Fruit fly (Drosophila melanogaster) whole organism, prepupa: Measurements from ENCODE around the gene ND-ASHI.

ENCODE experiments used
- Blimp-1 ChIP-seq: fragments of 200-800 bp; sonication (Bioruptor generic); optimal IDR thresholded peaks from 3 replicates; lab custom pipeline; 2017; ENCODE audit warnings: missing biosample characterization, missing genetic modification characterization, mild to moderate bottlenecking, moderate library complexity, missing genetic modification reagents
- CG10631 ChIP-seq: fragments of 200-800 bp; sonication (Bioruptor generic); optimal IDR thresholded peaks from 2 replicates; lab custom pipeline; 2016; ENCODE audit warnings: missing biosample characterization, missing genetic modification characterization
- CG11294 ChIP-seq: fragments of 200-800 bp; sonication (Bioruptor generic); IDR thresholded peaks from 2 replicates; pipeline ENCODE4 v1.3.6; 2022; ENCODE audit warnings: missing biosample characterization, missing genetic modification characterization
- CG11762 ChIP-seq: fragments of 200-800 bp; sonication (Bioruptor generic); optimal IDR thresholded peaks from 3 replicates; lab custom pipeline; 2016; ENCODE audit warnings: missing biosample characterization, missing genetic modification characterization; ENCODE audit not compliant: insufficient read depth
- CG15336 ChIP-seq: fragments of 200-800 bp; sonication (Bioruptor generic); IDR thresholded peaks from 2 replicates; pipeline ENCODE4 v1.3.6; 2022; ENCODE audit warnings: missing biosample characterization, missing genetic modification characterization
- CG16779 ChIP-seq: fragments of 200-800 bp; sonication (Bioruptor generic); optimal IDR thresholded peaks from 3 replicates; lab custom pipeline; 2017; ENCODE audit warnings: missing biosample characterization, mild to moderate bottlenecking, missing genetic modification characterization
- CG3032 ChIP-seq: fragments of 200-800 bp; optimal IDR thresholded peaks from 2 replicates; lab custom pipeline; 2019; ENCODE audit warnings: missing biosample characterization, mild to moderate bottlenecking, missing genetic modification characterization, moderate library complexity
- CG32006 ChIP-seq: fragments of 200-800 bp; sonication (Bioruptor generic); optimal IDR thresholded peaks from 3 replicates; lab custom pipeline; 2017; ENCODE audit warnings: missing biosample characterization, mild to moderate bottlenecking, missing genetic modification characterization
- CG34406 ChIP-seq: fragments of 200-800 bp; sonication (Bioruptor generic); optimal IDR thresholded peaks from 3 replicates; lab custom pipeline; 2016; ENCODE audit warnings: missing biosample characterization, missing genetic modification characterization
- CG3919 ChIP-seq: fragments of 200-800 bp; sonication (Bioruptor generic); optimal IDR thresholded peaks from 3 replicates; lab custom pipeline; 2016; ENCODE audit warnings: missing biosample characterization, missing genetic modification characterization
- CG4318 ChIP-seq: fragments of 200-800 bp; sonication (Bioruptor generic); optimal IDR thresholded peaks from 3 replicates; lab custom pipeline; 2017; ENCODE audit warnings: missing biosample characterization, mild to moderate bottlenecking, missing genetic modification characterization
- CG6163 ChIP-seq: fragments of 200-800 bp; sonication (Bioruptor generic); IDR thresholded peaks from 3 replicates; pipeline ENCODE4 v1.3.6; 2022; ENCODE audit warnings: missing biosample characterization, missing genetic modification characterization
- CG6276 ChIP-seq: fragments of 200-800 bp; sonication (Bioruptor generic); optimal IDR thresholded peaks from 2 replicates; lab custom pipeline; 2017; ENCODE audit warnings: missing biosample characterization, mild to moderate bottlenecking, missing genetic modification characterization
- CG6792 ChIP-seq: fragments of 200-800 bp; sonication (Bioruptor generic); optimal IDR thresholded peaks from 3 replicates; lab custom pipeline; 2016; ENCODE audit warnings: missing biosample characterization, missing genetic modification characterization
- CG6808 ChIP-seq: fragments of 200-800 bp; sonication (Bioruptor generic); optimal IDR thresholded peaks from 3 replicates; lab custom pipeline; 2017; ENCODE audit warnings: missing biosample characterization, missing genetic modification characterization, mild to moderate bottlenecking, moderate library complexity, missing genetic modification reagents
- CG7368 ChIP-seq: fragments of 200-800 bp; sonication (Bioruptor generic); optimal IDR thresholded peaks from 3 replicates; lab custom pipeline; 2016; ENCODE audit warnings: missing biosample characterization, missing genetic modification characterization
- CG8119 ChIP-seq: fragments of 200-800 bp; sonication (Bioruptor generic); IDR thresholded peaks from 3 replicates; pipeline ENCODE4 v1.3.6; 2022; ENCODE audit warnings: missing biosample characterization, missing genetic modification characterization
- CG8319 ChIP-seq: fragments of 200-800 bp; sonication (Bioruptor generic); optimal IDR thresholded peaks from 3 replicates; lab custom pipeline; 2016; ENCODE audit warnings: missing biosample characterization, missing genetic modification characterization
- CG8632 ChIP-seq: fragments of 200-800 bp; sonication (Bioruptor generic); optimal IDR thresholded peaks from 3 replicates; lab custom pipeline; 2016; ENCODE audit warnings: missing biosample characterization, missing genetic modification characterization
- Eip93F ChIP-seq: fragments of 200-800 bp; sonication (Bioruptor generic); optimal IDR thresholded peaks from 2 replicates; lab custom pipeline; 2016; ENCODE audit warnings: missing biosample characterization, mild to moderate bottlenecking, missing genetic modification characterization
- Ets21C ChIP-seq: fragments of 200-800 bp; sonication (Bioruptor generic); optimal IDR thresholded peaks from 3 replicates; lab custom pipeline; 2016; ENCODE audit warnings: missing biosample characterization, missing genetic modification characterization
- Ets96B ChIP-seq: fragments of 200-800 bp; optimal IDR thresholded peaks from 2 replicates; lab custom pipeline; 2019; ENCODE audit warnings: missing biosample characterization, mild to moderate bottlenecking, missing genetic modification characterization, moderate library complexity
- Gug ChIP-seq: fragments of 200-800 bp; sonication (Bioruptor generic); IDR thresholded peaks from 2 replicates; pipeline ENCODE4 v1.3.6; 2022; ENCODE audit warnings: missing biosample characterization, missing genetic modification characterization
- Hr38 ChIP-seq: sonication (Bioruptor generic); optimal IDR thresholded peaks from 2 replicates; lab custom pipeline; 2016; ENCODE audit warnings: missing biosample characterization, missing genetic modification characterization
- Hr39 ChIP-seq: fragments of 200-800 bp; sonication (Bioruptor generic); optimal IDR thresholded peaks from 2 replicates; lab custom pipeline; 2016; ENCODE audit warnings: missing biosample characterization, missing genetic modification characterization
- Hr4 ChIP-seq: fragments of 200-800 bp; sonication (Bioruptor generic); optimal IDR thresholded peaks from 3 replicates; lab custom pipeline; 2016; ENCODE audit warnings: missing biosample characterization, missing genetic modification characterization
- Met ChIP-seq: fragments of 200-800 bp; sonication (Bioruptor generic); optimal IDR thresholded peaks from 3 replicates; lab custom pipeline; 2016; ENCODE audit warnings: missing biosample characterization, missing genetic modification characterization
- Sox102F ChIP-seq: fragments of 200-800 bp; sonication (Bioruptor generic); optimal IDR thresholded peaks from 2 replicates; lab custom pipeline; 2016; ENCODE audit warnings: missing biosample characterization, mild to moderate bottlenecking, missing genetic modification characterization
- Sox14 ChIP-seq: fragments of 200-800 bp; sonication (Bioruptor generic); optimal IDR thresholded peaks from 3 replicates; lab custom pipeline; 2016; ENCODE audit warnings: missing biosample characterization, missing genetic modification characterization
- Sox15 ChIP-seq: fragments of 200-800 bp; sonication (Bioruptor generic); optimal IDR thresholded peaks from 3 replicates; lab custom pipeline; 2016; ENCODE audit warnings: missing biosample characterization, missing genetic modification characterization
- achi ChIP-seq: fragments of 200-800 bp; sonication (Bioruptor generic); optimal IDR thresholded peaks from 3 replicates; lab custom pipeline; 2016; ENCODE audit warnings: missing biosample characterization, missing genetic modification characterization
- acj6 ChIP-seq: fragments of 200-800 bp; sonication (Bioruptor generic); optimal IDR thresholded peaks from 3 replicates; lab custom pipeline; 2016; ENCODE audit warnings: missing biosample characterization, missing genetic modification characterization
- dac ChIP-seq: fragments of 200-800 bp; sonication (Bioruptor generic); optimal IDR thresholded peaks from 2 replicates; lab custom pipeline; 2017; ENCODE audit warnings: missing biosample characterization, mild to moderate bottlenecking, missing genetic modification characterization
- dsx ChIP-seq: fragments of 200-800 bp; optimal IDR thresholded peaks from 3 replicates; lab custom pipeline; 2019; ENCODE audit warnings: missing biosample characterization, mild to moderate bottlenecking, missing genetic modification characterization, moderate library complexity; ENCODE audit not compliant: poor library complexity, severe bottlenecking
- eg ChIP-seq: fragments of 200-800 bp; sonication (Bioruptor generic); IDR thresholded peaks from 3 replicates; pipeline ENCODE4 v1.3.6; 2022; ENCODE audit warnings: missing biosample characterization, missing genetic modification characterization
- esn ChIP-seq: fragments of 200-800 bp; sonication (Bioruptor generic); optimal IDR thresholded peaks from 2 replicates; lab custom pipeline; 2016; ENCODE audit warnings: missing biosample characterization, mild to moderate bottlenecking, missing genetic modification characterization, moderate library complexity
- fd59A ChIP-seq: fragments of 200-800 bp; sonication (Bioruptor generic); optimal IDR thresholded peaks from 2 replicates; lab custom pipeline; 2017; ENCODE audit warnings: missing biosample characterization, mild to moderate bottlenecking, missing genetic modification characterization, missing genetic modification reagents
- fkh ChIP-seq: fragments of 200-800 bp; sonication (Bioruptor generic); optimal IDR thresholded peaks from 3 replicates; lab custom pipeline; 2017; ENCODE audit warnings: missing biosample characterization, mild to moderate bottlenecking, missing genetic modification characterization, moderate library complexity
- lz ChIP-seq: fragments of 200-800 bp; sonication (Bioruptor generic); optimal IDR thresholded peaks from 3 replicates; lab custom pipeline; 2016; ENCODE audit warnings: missing biosample characterization, missing genetic modification characterization
- net ChIP-seq: fragments of 200-800 bp; sonication (Bioruptor generic); optimal IDR thresholded peaks from 3 replicates; lab custom pipeline; 2016; ENCODE audit warnings: missing biosample characterization, missing genetic modification characterization
- pdm3 ChIP-seq: fragments of 200-800 bp; sonication (Bioruptor generic); optimal IDR thresholded peaks from 3 replicates; lab custom pipeline; 2016; ENCODE audit warnings: missing biosample characterization, missing genetic modification characterization
- salr ChIP-seq, 2 experiments: fragments of 200-800 bp; sonication (Bioruptor generic); optimal IDR thresholded peaks; 3 replicates each; lab custom pipeline; 2016 to 2018; ENCODE audit warnings: missing biosample characterization in 2 of 2, missing genetic modification characterization in 2 of 2, mild to moderate bottlenecking in 1 of 2
- spab ChIP-seq: fragments of 200-800 bp; sonication (Bioruptor generic); optimal IDR thresholded peaks from 2 replicates; lab custom pipeline; 2017; ENCODE audit warnings: missing biosample characterization, mild to moderate bottlenecking, missing genetic modification characterization, missing genetic modification reagents
- ss ChIP-seq, 2 experiments: fragments of 200-800 bp; sonication (Bioruptor generic); optimal IDR thresholded peaks; 2 replicates in 1 of 2; 3 replicates in 1 of 2; lab custom pipeline; 2017 to 2018; ENCODE audit warnings: mild to moderate bottlenecking in 2 of 2, missing biosample characterization in 2 of 2, missing genetic modification characterization in 2 of 2, moderate library complexity in 1 of 2
- svp ChIP-seq: fragments of 200-800 bp; sonication (Bioruptor generic); peaks from one replicate; lab custom pipeline; 2016; ENCODE audit warnings: missing biosample characterization, missing genetic modification characterization
- topi ChIP-seq: fragments of 200-800 bp; sonication (Bioruptor generic); optimal IDR thresholded peaks from 3 replicates; lab custom pipeline; 2016; ENCODE audit warnings: missing biosample characterization, missing genetic modification characterization
- vri ChIP-seq: fragments of 200-800 bp; sonication (Bioruptor generic); optimal IDR thresholded peaks from 3 replicates; lab custom pipeline; 2016; ENCODE audit warnings: missing biosample characterization, mild to moderate bottlenecking, missing genetic modification characterization

ND-ASHI gene

dm6 chrX:6642593-6643257, 36.2 kb downstream of the ND-ASHI start (continued):
- TF ChIP-seq CG6163 (GFP tag; lab: Robert Waterston, UW) (peak; percentile 80), Gug (GFP tag; lab: Robert Waterston, UW) (0 out of 2 replicates have a peak, but pooled peaks have one; percentile 39), CG10631 (GFP tag; lab: Kevin White, UChicago) (peak; percentile 61), esn (GFP tag; lab: Kevin White, UChicago) (peak; percentile 66), Sox14 (peak; percentile 50), Eip93F (GFP tag; lab: Kevin White, UChicago) (no peak), dsx (GFP tag; lab: Kevin White, UChicago) (peak; percentile 36), CG6792 (GFP tag; lab: Kevin White, UChicago) (peak; percentile 55), vri (GFP tag; lab: Kevin White, UChicago) (peak; percentile 29), fkh (GFP tag; lab: Kevin White, UChicago) (no peak), topi (peak; percentile 53), Hr4 (peak; percentile 61), pdm3 (GFP tag; lab: Kevin White, UChicago) (peak; percentile 60), CG3919 (peak; percentile 51), CG8319 (GFP tag; lab: Kevin White, UChicago) (no peak), CG11294 (GFP tag; lab: Robert Waterston, UW) (peak; percentile 42; the same call in 1 of the 2 replicates), dac (GFP tag; lab: Kevin White, UChicago) (no peak)

dm6 chrX:6641602-6642001, 37.3 kb downstream of the ND-ASHI start:
- no peak for TF ChIP-seq Blimp-1 (GFP tag; lab: Kevin White, UChicago)
- no peak for TF ChIP-seq spab (GFP tag; lab: Kevin White, UChicago)
- TF ChIP-seq CG8119 (GFP tag; lab: Robert Waterston, UW) = peak; percentile 53; the same call in 1 of the 3 replicates
- TF ChIP-seq CG3032 (tag; lab: Kevin White, UChicago) = peak; percentile 11
- TF ChIP-seq fkh (GFP tag; lab: Kevin White, UChicago) = no peak
- TF ChIP-seq Gug (GFP tag; lab: Robert Waterston, UW) = peak; percentile 13; the same call in 1 of the 2 replicates
- no peak for TF ChIP-seq CG8319 (GFP tag; lab: Kevin White, UChicago)
- peak; percentile 36 for TF ChIP-seq achi (GFP tag; lab: Kevin White, UChicago)
- TF ChIP-seq acj6 (GFP tag; lab: Kevin White, UChicago) = no peak
- TF ChIP-seq CG11294 (GFP tag; lab: Robert Waterston, UW) = peak; percentile 24; the same call in 1 of the 2 replicates
- no peak for TF ChIP-seq CG11762
- no peak for TF ChIP-seq ss (GFP tag; optimal IDR thresholded peaks at IDR 0.05; lab: Kevin White, UChicago)
- TF ChIP-seq CG16779 (tag; lab: Kevin White, UChicago) = no peak
- TF ChIP-seq CG6808 = no peak
- peak; percentile 67 for TF ChIP-seq CG15336 (GFP tag; lab: Robert Waterston, UW)
- TF ChIP-seq Met (GFP tag; lab: Kevin White, UChicago) = peak; percentile 26
- TF ChIP-seq dac (GFP tag; lab: Kevin White, UChicago) = peak; percentile 11
- TF ChIP-seq Hr39 (GFP tag; lab: Kevin White, UChicago) = peak; percentile 16
- no peak for TF ChIP-seq CG34406 (GFP tag; lab: Kevin White, UChicago)
- TF ChIP-seq fd59A (GFP tag; lab: Kevin White, UChicago) = no peak
- TF ChIP-seq Hr4 = peak; percentile 72
- TF ChIP-seq CG10631 (GFP tag; lab: Kevin White, UChicago) = peak; percentile 19
- no peak for TF ChIP-seq dsx (GFP tag; lab: Kevin White, UChicago)
- no peak for TF ChIP-seq Ets21C (GFP tag; lab: Kevin White, UChicago)
- peak; percentile 6 for TF ChIP-seq topi
- no peak for TF ChIP-seq Hr38 (GFP tag; lab: Kevin White, UChicago)
- no peak for TF ChIP-seq CG8632 (GFP tag; lab: Kevin White, UChicago)
- peak; percentile 29 for TF ChIP-seq CG6276 (GFP tag; lab: Kevin White, UChicago)
- TF ChIP-seq Sox102F (GFP tag; lab: Kevin White, UChicago) = no peak
- no peak for TF ChIP-seq net (GFP tag; lab: Kevin White, UChicago)
- TF ChIP-seq svp (GFP tag; lab: Kevin White, UChicago) = peak; percentile 39
- peak; percentile 44 for TF ChIP-seq lz (GFP tag; lab: Kevin White, UChicago)
- TF ChIP-seq Ets96B (tag; lab: Kevin White, UChicago) = no peak
- TF ChIP-seq CG32006 (GFP tag; lab: Kevin White, UChicago) = peak; percentile 51
- peak; percentile 72; the same call in 2 of the 3 replicates for TF ChIP-seq eg (GFP tag; lab: Robert Waterston, UW)
- TF ChIP-seq salr (GFP tag; optimal IDR thresholded peaks at IDR 0.05; lab: Kevin White, UChicago) = peak in 1 of 2 experiments; percentile 29
- TF ChIP-seq CG4318 (GFP tag; lab: Kevin White, UChicago) = peak; percentile 38
- TF ChIP-seq Sox15 = no peak
- peak; percentile 10 for TF ChIP-seq CG6792 (GFP tag; lab: Kevin White, UChicago)
- TF ChIP-seq CG7368 (GFP tag; lab: Kevin White, UChicago) = peak; percentile 5
